Fruit fly (Drosophila melanogaster): ENCODE results near the gene vret.
A peak's percentile ranks its signal among the peaks of the same experiment; 100 is the strongest.

Gene vret

dm6 chr3R:22747423-22748090 lies 2.2 kb upstream of the vret start, which contains the start of gene CG17141:
Gene CG17141 (minus strand): TSS chr3R:22747599.
- TF ChIP-seq CG3726 (GFP tag; IDR thresholded peaks at IDR 0.05): no peak
- no peak for TF ChIP-seq ken (GFP tag; IDR thresholded peaks at IDR 0.05)
- TF ChIP-seq jing (GFP tag; optimal IDR thresholded peaks at IDR 0.05): no peak
- no peak for TF ChIP-seq insv (GFP tag; optimal IDR thresholded peaks at IDR 0.05)
- no peak for TF ChIP-seq Deaf1 (tag; optimal IDR thresholded peaks at IDR 0.05)
- no peak for TF ChIP-seq CG2129 (GFP tag; IDR thresholded peaks at IDR 0.05; ENCODE audit: partially characterized antibody)
- TF ChIP-seq Doc2 (GFP tag; IDR thresholded peaks at IDR 0.05): no peak
- no peak for TF ChIP-seq CG1529 (GFP tag; optimal IDR thresholded peaks at IDR 0.05)
- no peak for TF ChIP-seq Blimp-1 (GFP tag; optimal IDR thresholded peaks at IDR 0.05)
- no peak for TF ChIP-seq CG2712 (tag; optimal IDR thresholded peaks at IDR 0.05)
- no peak for TF ChIP-seq CG15269 (tag; optimal IDR thresholded peaks at IDR 0.05)
- no peak for TF ChIP-seq ranshi (GFP tag; IDR thresholded peaks at IDR 0.05)
- TF ChIP-seq crp (GFP tag; optimal IDR thresholded peaks at IDR 0.05): peak; percentile 71 to 96
- peak; percentile 77 for TF ChIP-seq CG3995 (GFP tag; optimal IDR thresholded peaks at IDR 0.05)
- peak; percentile 50 for TF ChIP-seq CG17186 (GFP tag; optimal IDR thresholded peaks at IDR 0.05)
- no peak for TF ChIP-seq CG31441 (GFP tag; IDR thresholded peaks at IDR 0.05)
- TF ChIP-seq CG12659 (GFP tag; optimal IDR thresholded peaks at IDR 0.05): no peak
- TF ChIP-seq hb (GFP tag; IDR thresholded peaks at IDR 0.05; ENCODE audit: partially characterized antibody): no peak; the same call in 2 of the 3 replicates
- no peak for TF ChIP-seq luna (GFP tag; optimal IDR thresholded peaks at IDR 0.05)
- no peak for TF ChIP-seq btn (GFP tag; optimal IDR thresholded peaks at IDR 0.05)
- no peak for TF ChIP-seq wek (GFP tag; optimal IDR thresholded peaks at IDR 0.05)
- peak; percentile 73 for TF ChIP-seq Med (GFP tag)
- TF ChIP-seq Poxn (GFP tag; IDR thresholded peaks at IDR 0.05): no peak
- no peak for TF ChIP-seq CG11085 (GFP tag; IDR thresholded peaks at IDR 0.05)
- peak; percentile 100 for TF ChIP-seq CG14710 (tag; optimal IDR thresholded peaks at IDR 0.05)
- no peak for TF ChIP-seq mld (GFP tag; IDR thresholded peaks at IDR 0.05; ENCODE audit: partially characterized antibody)
- no peak for TF ChIP-seq Nf-YB (GFP tag; optimal IDR thresholded peaks at IDR 0.05)
- TF ChIP-seq seq (GFP tag; IDR thresholded peaks at IDR 0.05): no peak
- TF ChIP-seq jigr1 (GFP tag; IDR thresholded peaks at IDR 0.05): no peak
- no peak for TF ChIP-seq h (optimal IDR thresholded peaks at IDR 0.05)
- TF ChIP-seq pzg (GFP tag; optimal IDR thresholded peaks at IDR 0.05): peak; percentile 90
- TF ChIP-seq CG6765 (GFP tag; optimal IDR thresholded peaks at IDR 0.05): no peak
- TF ChIP-seq dan (GFP tag; IDR thresholded peaks at IDR 0.05): no peak
- TF ChIP-seq emc (GFP tag; optimal IDR thresholded peaks at IDR 0.05): no peak
- TF ChIP-seq CG14014 (GFP tag; IDR thresholded peaks at IDR 0.05): no peak
- peak; percentile 12; the same call in 1 of the 3 replicates for TF ChIP-seq row (GFP tag; IDR thresholded peaks at IDR 0.05)
- TF ChIP-seq otp (GFP tag; IDR thresholded peaks at IDR 0.05): no peak
- TF ChIP-seq dmrt99B (tag; optimal IDR thresholded peaks at IDR 0.05): no peak
- TF ChIP-seq Hr51 (GFP tag; optimal IDR thresholded peaks at IDR 0.05): no peak
- no peak for TF ChIP-seq CG18764 (GFP tag; optimal IDR thresholded peaks at IDR 0.05)
- no peak for TF ChIP-seq CG32772 (GFP tag; IDR thresholded peaks at IDR 0.05)
- TF ChIP-seq Mrtf (GFP tag; IDR thresholded peaks at IDR 0.05): no peak
- no peak for TF ChIP-seq CG18599 (GFP tag; optimal IDR thresholded peaks at IDR 0.05)
- no peak for TF ChIP-seq psq (GFP tag; optimal IDR thresholded peaks at IDR 0.05)
- TF ChIP-seq dmrt11E (tag; optimal IDR thresholded peaks at IDR 0.05): no peak
- no peak for TF ChIP-seq NK7.1 (GFP tag; optimal IDR thresholded peaks at IDR 0.05)
- no peak for TF ChIP-seq corto (GFP tag; optimal IDR thresholded peaks at IDR 0.05)
- TF ChIP-seq Bteb2 (GFP tag; optimal IDR thresholded peaks at IDR 0.05): no peak
- 0 out of 4 replicates have a peak, but pooled peaks have one; percentile 27 for TF ChIP-seq Dll (GFP tag; IDR thresholded peaks at IDR 0.05; ENCODE audit: partially characterized antibody)
- peak; percentile 36 for TF ChIP-seq trem (tag; optimal IDR thresholded peaks at IDR 0.05)

All from whole organism, embryonic.